Worm (Caenorhabditis elegans) whole organism, midembryonic: Measurements from ENCODE around the gene hpd-1.

Experiments
- T22C8.4 ChIP-seq: fragments of 200-800 bp; sonication (Bioruptor generic); IDR thresholded peaks from 2 replicates; pipeline ENCODE4 v1.3.6; 2022; ENCODE audit warnings: missing genetic modification characterization, missing compliant biosample characterization
- cog-1 ChIP-seq: sonication (generic microtip); optimal IDR thresholded peaks from 2 replicates; lab custom pipeline; 2016; ENCODE audit warnings: missing genetic modification characterization, missing compliant biosample characterization
- flt-1 ChIP-seq: fragments of 200-800 bp; sonication (Bioruptor generic); IDR thresholded peaks from 2 replicates; pipeline ENCODE4 v1.3.6; 2022; ENCODE audit warnings: missing genetic modification characterization, missing compliant biosample characterization
- klf-2 ChIP-seq: fragments of 200-800 bp; sonication (Bioruptor generic); conservative IDR thresholded peaks from 2 replicates; pipeline ENCODE4 v1.3.6; 2022; ENCODE audit warnings: missing genetic modification reagents, missing genetic modification characterization, missing compliant biosample characterization
- med-1 ChIP-seq: sonication (generic microtip); optimal IDR thresholded peaks from 2 replicates; lab custom pipeline; 2017; ENCODE audit warnings: missing genetic modification characterization, mild to moderate bottlenecking, missing compliant biosample characterization, antibody characterized with exemption, missing genetic modification reagents; ENCODE audit not compliant: insufficient read depth
- ref-1 ChIP-seq: fragments of 200-800 bp; sonication (Bioruptor generic); conservative IDR thresholded peaks from 2 replicates; pipeline ENCODE4 v1.3.6; 2022; ENCODE audit warnings: missing genetic modification reagents, missing genetic modification characterization, missing compliant biosample characterization
- ztf-23 ChIP-seq: fragments of 200-800 bp; sonication (Bioruptor generic); IDR thresholded peaks from 2 replicates; pipeline ENCODE4 v1.3.6; 2022; ENCODE audit warnings: missing genetic modification reagents, missing genetic modification characterization, missing compliant biosample characterization
- ztf-29 ChIP-seq: fragments of 200-800 bp; sonication (Bioruptor generic); IDR thresholded peaks from 2 replicates; pipeline ENCODE4 v1.3.6; 2022; ENCODE audit warnings: missing genetic modification reagents, missing genetic modification characterization, missing compliant biosample characterization

DNA sequence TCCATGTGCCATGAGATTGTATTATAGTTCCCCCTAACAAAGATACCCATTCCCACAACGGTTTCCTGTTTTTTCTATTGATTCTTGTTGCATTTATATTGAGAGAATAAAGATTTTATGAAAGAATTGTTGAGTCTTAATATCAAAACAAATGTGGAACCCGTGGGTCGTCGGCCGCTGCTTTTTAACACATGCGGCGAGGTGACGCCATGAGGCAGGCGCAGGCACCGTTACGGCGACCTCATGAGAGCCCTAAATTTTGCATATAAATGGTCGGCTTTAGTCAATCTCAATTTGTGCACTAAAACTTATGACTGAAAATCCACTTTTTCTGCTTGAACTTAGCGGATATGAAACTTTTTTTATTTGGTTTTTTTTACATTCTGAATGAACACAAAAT is 2.2 kb downstream of the hpd-1 start:
- TF ChIP-seq klf-2 (GFP tag; lab: Robert Waterston, UW), result no peak
- no peak for TF ChIP-seq flt-1 (GFP tag; lab: Robert Waterston, UW)
- no peak for TF ChIP-seq cog-1 (tag; lab: Kevin White, UChicago)
- TF ChIP-seq ref-1 (GFP tag; lab: Robert Waterston, UW), result no peak
- no peak for TF ChIP-seq T22C8.4 (GFP tag; lab: Robert Waterston, UW)
- TF ChIP-seq ztf-23 (GFP tag; lab: Robert Waterston, UW), result no peak
- TF ChIP-seq med-1, result no peak
- TF ChIP-seq ztf-29 (GFP tag; lab: Robert Waterston, UW), result no peak
